Worm (Caenorhabditis elegans) whole organism, early embryonic: ENCODE data around the gene F58F12.12.

Experiments used
- B0310.2 ChIP-seq: sonication (generic microtip); optimal IDR thresholded peaks from 2 replicates; lab custom pipeline; 2016; ENCODE audit warnings: mild to moderate bottlenecking, missing genetic modification characterization, missing compliant biosample characterization
- F13C5.2 ChIP-seq: sonication (generic microtip); optimal IDR thresholded peaks from 2 replicates; lab custom pipeline; 2017; ENCODE audit warnings: mild to moderate bottlenecking, missing genetic modification characterization, inconsistent platforms, missing compliant biosample characterization
- aly-1 ChIP-seq: sonication (generic microtip); optimal IDR thresholded peaks from 2 replicates; lab custom pipeline; 2016; ENCODE audit warnings: missing genetic modification characterization, missing compliant biosample characterization
- ama-1 ChIP-seq: fragments of 150-350 bp; optimal IDR thresholded peaks from 2 replicates; lab custom pipeline; 2014
- ceh-13 ChIP-seq: fragments of 200-800 bp; sonication (Bioruptor generic); optimal IDR thresholded peaks from 2 replicates; lab custom pipeline; 2018; ENCODE audit warnings: mild to moderate bottlenecking, missing genetic modification characterization, missing compliant biosample characterization
- ceh-36 ChIP-seq: sonication (generic microtip); optimal IDR thresholded peaks from 2 replicates; lab custom pipeline; 2016; ENCODE audit warnings: missing genetic modification characterization, inconsistent platforms, missing compliant biosample characterization
- ets-7 ChIP-seq: sonication (generic microtip); optimal IDR thresholded peaks from 2 replicates; lab custom pipeline; 2016; ENCODE audit warnings: missing genotype, missing genetic modification characterization, missing compliant biosample characterization
- flt-1 ChIP-seq: fragments of 200-800 bp; sonication (Bioruptor generic); IDR thresholded peaks from 2 replicates; pipeline ENCODE4 v1.3.6; 2022; ENCODE audit warnings: missing genetic modification characterization, missing compliant biosample characterization
- hmbx-1 ChIP-seq: sonication (generic microtip); optimal IDR thresholded peaks from 2 replicates; lab custom pipeline; 2016; ENCODE audit warnings: mild to moderate bottlenecking, missing genetic modification characterization, missing compliant biosample characterization
- hmg-4 ChIP-seq: fragments of 200-800 bp; sonication (Bioruptor generic); optimal IDR thresholded peaks from 2 replicates; lab custom pipeline; 2018; ENCODE audit warnings: mild to moderate bottlenecking, missing genetic modification characterization, missing compliant biosample characterization
- hnd-1 ChIP-seq: sonication (generic microtip); optimal IDR thresholded peaks from 2 replicates; lab custom pipeline; 2016; ENCODE audit warnings: missing genetic modification characterization, missing compliant biosample characterization
- pes-1 ChIP-seq: fragments of 200-800 bp; sonication (Bioruptor generic); IDR thresholded peaks from 2 replicates; pipeline ENCODE4 v1.3.6; 2022; ENCODE audit warnings: missing genetic modification reagents, missing genetic modification characterization, missing compliant biosample characterization
- scrt-1 ChIP-seq: fragments of 200-800 bp; sonication (Bioruptor generic); IDR thresholded peaks from 2 replicates; pipeline ENCODE4 v1.3.6; 2022; ENCODE audit warnings: missing genetic modification characterization, missing compliant biosample characterization
- sea-1 ChIP-seq: fragments of 200-800 bp; sonication (Bioruptor generic); conservative IDR thresholded peaks from 2 replicates; pipeline ENCODE4 v1.3.6; 2022; ENCODE audit warnings: missing genetic modification characterization, missing compliant biosample characterization
- tbx-11 ChIP-seq: fragments of 200-800 bp; sonication (Bioruptor generic); IDR thresholded peaks from 2 replicates; pipeline ENCODE4 v1.3.6; 2022; ENCODE audit warnings: missing genetic modification characterization, missing compliant biosample characterization
- tbx-37 ChIP-seq: fragments of 200-800 bp; sonication (Bioruptor generic); conservative IDR thresholded peaks from 2 replicates; pipeline ENCODE4 v1.3.6; 2022; ENCODE audit warnings: missing genetic modification reagents, missing genetic modification characterization, missing compliant biosample characterization
- tra-4 ChIP-seq: sonication (generic microtip); optimal IDR thresholded peaks from 2 replicates; lab custom pipeline; 2017; ENCODE audit warnings: missing genetic modification characterization, missing compliant biosample characterization

F58F12.12 gene

DNA sequence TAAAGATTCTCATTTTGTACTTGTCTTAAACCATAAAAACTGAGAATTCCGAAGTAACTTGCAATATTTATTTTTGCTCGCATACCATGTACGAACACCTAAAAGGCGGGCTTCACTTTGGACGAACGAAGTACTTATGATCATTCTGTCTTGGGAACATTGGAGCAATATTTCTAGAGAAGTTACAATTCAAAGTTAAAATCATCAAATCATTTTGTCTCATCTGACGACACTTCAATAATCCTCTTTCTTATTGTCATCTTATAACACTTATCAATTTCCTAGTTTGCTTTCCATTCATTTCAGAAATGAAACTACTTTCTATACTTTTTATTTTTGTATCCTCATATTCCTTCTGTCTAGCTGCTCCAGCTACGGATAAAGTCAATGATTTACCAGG is 14.3 kb upstream of the F58F12.12 start, which contains the start of gene ctsa-4.1:
Gene ctsa-4.1 (plus strand): TSS at position 301 of the 400 bp plus-strand sequence.
- TF ChIP-seq tra-4 (tag; lab: Kevin White, UChicago) (no peak), ceh-36 (tag; lab: Kevin White, UChicago) (no peak), scrt-1 (no peak), ceh-13 (GFP tag; lab: Kevin White, UChicago) (no peak), tbx-11 (GFP tag; lab: Robert Waterston, UW) (no peak)

ce11 chrII:6370110-6370509 is 10.9 kb upstream of the F58F12.12 start:
- TF ChIP-seq ama-1 (lab: Kevin White, UChicago) (no peak), tbx-11 (GFP tag; lab: Robert Waterston, UW) (no peak), scrt-1 (no peak), ceh-36 (tag; lab: Kevin White, UChicago) (peak; percentile 27), hmbx-1 (tag; lab: Kevin White, UChicago) (no peak), pes-1 (GFP tag; lab: Robert Waterston, UW) (no peak), tbx-37 (GFP tag; lab: Robert Waterston, UW) (no peak), ceh-13 (GFP tag; lab: Kevin White, UChicago) (no peak), F13C5.2 (tag; lab: Kevin White, UChicago) (no peak), hmg-4 (GFP tag; lab: Kevin White, UChicago) (peak; percentile 50), hnd-1 (tag; lab: Kevin White, UChicago) (no peak), B0310.2 (tag; lab: Kevin White, UChicago) (no peak)

- TF ChIP-seq ets-7 (tag; lab: Kevin White, UChicago) (no peak), pes-1 (GFP tag; lab: Robert Waterston, UW) (no peak)
These were observed 10.0 kb upstream of the F58F12.12 start, which contains the start of gene lin-23 for ce11 chrII:6371003-6371402. Gene lin-23, plus strand, starts transcription at chrII:6371303.

ce11 chrII:6373361-6373760 is 7.6 kb upstream of the F58F12.12 start:
- TF ChIP-seq ets-7 (tag; lab: Kevin White, UChicago) (no peak), hnd-1 (tag; lab: Kevin White, UChicago) (no peak), hmbx-1 (tag; lab: Kevin White, UChicago) (no peak), flt-1 (GFP tag; lab: Robert Waterston, UW) (no peak), scrt-1 (no peak), ama-1 (lab: Kevin White, UChicago) (no peak), pes-1 (GFP tag; lab: Robert Waterston, UW) (no peak), tbx-37 (GFP tag; lab: Robert Waterston, UW) (no peak), tra-4 (tag; lab: Kevin White, UChicago) (no peak), B0310.2 (tag; lab: Kevin White, UChicago) (no peak)

DNA sequence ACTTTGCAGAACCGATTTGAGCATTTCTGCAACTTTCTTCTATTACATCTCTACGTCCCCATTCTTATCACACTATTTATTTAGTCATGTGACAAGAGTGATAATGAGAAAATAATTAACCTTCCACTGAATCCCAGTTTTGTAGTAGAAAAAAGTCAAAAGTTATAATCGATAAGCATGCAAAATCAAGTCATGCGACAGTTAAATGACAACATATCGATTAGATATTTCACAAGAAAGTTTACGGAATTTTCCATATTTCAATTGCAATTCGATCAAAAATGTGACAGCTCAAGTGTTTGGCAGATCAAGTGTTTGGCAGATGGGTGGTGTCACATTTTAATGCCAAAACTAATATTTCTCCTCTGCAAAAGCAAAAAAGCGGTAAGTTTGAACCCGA is 6.3 kb upstream of the F58F12.12 start:
- no peak for TF ChIP-seq scrt-1
- no peak for TF ChIP-seq tbx-11 (GFP tag; lab: Robert Waterston, UW)

ce11 chrII:6376693-6377092 is 4.3 kb upstream of the F58F12.12 start:
- no peak for TF ChIP-seq hnd-1 (tag; lab: Kevin White, UChicago)
- TF ChIP-seq ets-7 (tag; lab: Kevin White, UChicago): no peak
- no peak for TF ChIP-seq sea-1 (GFP tag; lab: Robert Waterston, UW)
- no peak for TF ChIP-seq ceh-13 (GFP tag; lab: Kevin White, UChicago)
- TF ChIP-seq ceh-36 (tag; lab: Kevin White, UChicago): no peak
- no peak for TF ChIP-seq tbx-37 (GFP tag; lab: Robert Waterston, UW)

DNA sequence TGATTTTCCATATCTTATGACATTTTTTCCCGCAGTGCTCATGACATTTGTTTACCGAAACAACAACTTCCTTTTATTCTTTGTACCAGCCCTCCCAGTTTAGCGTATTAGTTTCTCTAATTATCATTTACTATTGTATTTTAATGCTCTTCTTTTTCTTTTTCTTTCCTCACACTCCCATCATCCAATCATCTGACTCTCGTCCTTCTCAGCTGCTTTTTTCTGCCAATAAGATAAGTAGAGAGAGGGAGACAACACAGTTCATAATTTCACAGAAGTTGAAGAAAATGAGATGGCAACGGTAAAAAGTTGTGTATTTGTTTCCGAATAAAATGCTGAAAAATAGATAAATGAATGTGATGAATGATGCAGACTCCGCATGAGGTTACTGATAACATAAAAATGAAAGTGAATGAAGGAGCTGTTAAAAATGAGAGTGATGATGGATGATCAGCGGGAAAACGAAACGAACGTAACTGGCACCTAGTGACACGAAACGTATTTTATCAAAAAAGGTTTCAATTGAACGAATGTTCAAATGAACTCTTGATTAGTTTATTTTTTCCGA is 3.5 kb upstream of the F58F12.12 start:
- TF ChIP-seq hmg-4 (GFP tag; lab: Kevin White, UChicago) (no peak), tbx-37 (GFP tag; lab: Robert Waterston, UW) (no peak), pes-1 (GFP tag; lab: Robert Waterston, UW) (no peak), B0310.2 (tag; lab: Kevin White, UChicago) (no peak), scrt-1 (no peak)

DNA sequence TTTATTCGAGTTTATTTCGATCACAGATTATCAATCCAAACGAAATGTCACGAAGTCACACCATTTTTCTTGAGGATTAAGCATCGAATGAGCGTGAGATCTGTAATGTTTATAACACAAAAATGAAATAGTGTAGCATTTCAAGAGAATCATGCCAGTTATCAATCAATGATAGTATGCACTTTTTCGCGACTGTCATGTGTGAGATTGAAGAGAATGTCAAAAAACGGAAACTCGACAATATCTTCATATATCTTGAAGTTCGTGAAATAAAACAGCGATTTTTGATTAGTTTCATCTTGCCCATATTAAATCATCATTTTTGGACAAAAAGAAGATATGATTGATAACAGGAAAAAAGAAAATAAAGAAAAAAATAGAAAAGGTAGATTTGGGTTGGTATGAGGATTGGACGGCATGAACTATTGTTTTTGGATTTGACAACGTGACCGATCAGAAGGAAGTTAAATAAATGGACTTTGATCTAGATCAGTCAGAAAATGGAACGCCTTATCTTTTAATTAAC is 1.9 kb upstream of the F58F12.12 start:
- no peak for TF ChIP-seq scrt-1
- TF ChIP-seq aly-1 (tag; lab: Kevin White, UChicago): no peak
- no peak for TF ChIP-seq hnd-1 (tag; lab: Kevin White, UChicago)
- no peak for TF ChIP-seq flt-1 (GFP tag; lab: Robert Waterston, UW)
- TF ChIP-seq tbx-11 (GFP tag; lab: Robert Waterston, UW): no peak
- no peak for TF ChIP-seq ets-7 (tag; lab: Kevin White, UChicago)
- no peak for TF ChIP-seq tbx-37 (GFP tag; lab: Robert Waterston, UW)
- no peak for TF ChIP-seq sea-1 (GFP tag; lab: Robert Waterston, UW)
- TF ChIP-seq F13C5.2 (tag; lab: Kevin White, UChicago): no peak
- no peak for TF ChIP-seq pes-1 (GFP tag; lab: Robert Waterston, UW)
- no peak for TF ChIP-seq B0310.2 (tag; lab: Kevin White, UChicago)
- TF ChIP-seq ceh-36 (tag; lab: Kevin White, UChicago): no peak
- TF ChIP-seq hmbx-1 (tag; lab: Kevin White, UChicago): no peak
- TF ChIP-seq ceh-13 (GFP tag; lab: Kevin White, UChicago): no peak
- no peak for TF ChIP-seq tra-4 (tag; lab: Kevin White, UChicago)
- no peak for TF ChIP-seq ama-1 (lab: Kevin White, UChicago)
- TF ChIP-seq hmg-4 (GFP tag; lab: Kevin White, UChicago): no peak
